Worm (Caenorhabditis elegans) whole organism, late embryonic: ENCODE data around the gene H04D03.4.
A peak's percentile ranks its signal among the peaks of the same experiment; 100 is the strongest.

Experiments used
- C08G9.2 ChIP-seq: sonication (generic microtip); optimal IDR thresholded peaks from 2 replicates; lab custom pipeline; 2016; ENCODE audit warnings: mild to moderate bottlenecking, missing genetic modification characterization, moderate library complexity, missing compliant biosample characterization
- F13H6.1 ChIP-seq: sonication (generic microtip); optimal IDR thresholded peaks from 2 replicates; lab custom pipeline; 2016; ENCODE audit warnings: missing genetic modification characterization, missing compliant biosample characterization
- K02D7.2 ChIP-seq: sonication (generic microtip); optimal IDR thresholded peaks from 2 replicates; lab custom pipeline; 2017; ENCODE audit warnings: mild to moderate bottlenecking, missing genetic modification characterization, missing compliant biosample characterization
- K09A11.1 ChIP-seq: sonication (generic microtip); optimal IDR thresholded peaks from 2 replicates; lab custom pipeline; 2017; ENCODE audit warnings: antibody characterized with exemption, mild to moderate bottlenecking, missing genetic modification characterization, missing compliant biosample characterization; ENCODE audit not compliant: insufficient read depth
- T23F11.4 ChIP-seq: fragments of 200-800 bp; sonication (Bioruptor generic); optimal IDR thresholded peaks from 2 replicates; lab custom pipeline; 2018; ENCODE audit warnings: mild to moderate bottlenecking, missing genetic modification characterization, missing compliant biosample characterization
- Y22D7AL.16 ChIP-seq: sonication (generic microtip); optimal IDR thresholded peaks from 2 replicates; lab custom pipeline; 2016; ENCODE audit warnings: missing genetic modification characterization, missing compliant biosample characterization
- ahr-1 ChIP-seq: sonication (generic microtip); optimal IDR thresholded peaks from 2 replicates; lab custom pipeline; 2016; ENCODE audit warnings: missing genetic modification characterization, missing compliant biosample characterization
- ama-1 ChIP-seq: fragments of 150-350 bp; optimal IDR thresholded peaks from 2 replicates; lab custom pipeline; 2014
- ceh-2 ChIP-seq: sonication (generic microtip); optimal IDR thresholded peaks from 2 replicates; lab custom pipeline; 2016; ENCODE audit warnings: missing genotype, missing genetic modification characterization, missing compliant biosample characterization
- ceh-24 ChIP-seq: sonication (generic microtip); optimal IDR thresholded peaks from 2 replicates; lab custom pipeline; 2016; ENCODE audit warnings: mild to moderate bottlenecking, missing genetic modification characterization, missing compliant biosample characterization
- ceh-30 ChIP-seq: fragments of 150-350 bp; optimal IDR thresholded peaks from 2 replicates; lab custom pipeline; 2014; ENCODE audit warnings: missing biosample characterization, missing genetic modification characterization
- ceh-31 ChIP-seq: sonication (generic microtip); optimal IDR thresholded peaks from 2 replicates; lab custom pipeline; 2016; ENCODE audit warnings: missing genetic modification characterization, missing compliant biosample characterization
- ceh-45 ChIP-seq: fragments of 200-800 bp; sonication (Bioruptor generic); IDR thresholded peaks from 2 replicates; pipeline ENCODE4 v1.3.6; 2022; ENCODE audit warnings: missing genetic modification reagents, missing genetic modification characterization, missing compliant biosample characterization
- ceh-48 ChIP-seq: sonication (generic microtip); optimal IDR thresholded peaks from 2 replicates; lab custom pipeline; 2016; ENCODE audit warnings: missing genetic modification characterization, inconsistent platforms, missing compliant biosample characterization
- ceh-9 ChIP-seq: sonication (generic microtip); optimal IDR thresholded peaks from 2 replicates; lab custom pipeline; 2016; ENCODE audit warnings: mild to moderate bottlenecking, missing genetic modification characterization, inconsistent platforms, missing compliant biosample characterization
- che-1 ChIP-seq: sonication (generic microtip); optimal IDR thresholded peaks from 2 replicates; lab custom pipeline; 2016; ENCODE audit warnings: mild to moderate bottlenecking, missing genetic modification characterization, missing compliant biosample characterization
- dmd-4 ChIP-seq: sonication (generic microtip); optimal IDR thresholded peaks from 2 replicates; lab custom pipeline; 2016; ENCODE audit warnings: borderline replicate concordance, missing genetic modification characterization, missing compliant biosample characterization
- dve-1 ChIP-seq: sonication (generic microtip); optimal IDR thresholded peaks from 2 replicates; lab custom pipeline; 2017; ENCODE audit warnings: antibody characterized with exemption, mild to moderate bottlenecking, missing genetic modification characterization, missing compliant biosample characterization
- elt-2 ChIP-seq: sonication (generic microtip); optimal IDR thresholded peaks from 2 replicates; lab custom pipeline; 2016; ENCODE audit warnings: missing genetic modification reagents, missing genetic modification characterization, missing compliant biosample characterization
- ets-4 ChIP-seq: sonication (generic microtip); optimal IDR thresholded peaks from 2 replicates; lab custom pipeline; 2016; ENCODE audit warnings: missing genetic modification characterization, missing compliant biosample characterization
- eyg-1 ChIP-seq: sonication (generic microtip); optimal IDR thresholded peaks from 2 replicates; lab custom pipeline; 2016; ENCODE audit warnings: missing genotype, missing genetic modification characterization, missing compliant biosample characterization
- fax-1 ChIP-seq: sonication (generic microtip); optimal IDR thresholded peaks from 2 replicates; lab custom pipeline; 2016; ENCODE audit warnings: missing genotype, missing genetic modification characterization, missing compliant biosample characterization
- fkh-10 ChIP-seq: fragments of 150-350 bp; optimal IDR thresholded peaks from 2 replicates; lab custom pipeline; 2014; ENCODE audit warnings: missing biosample characterization, missing genetic modification reagents, missing genetic modification characterization
- fkh-6 ChIP-seq: sonication (generic microtip); optimal IDR thresholded peaks from 2 replicates; lab custom pipeline; 2016; ENCODE audit warnings: missing genetic modification characterization, missing compliant biosample characterization
- gmeb-2 ChIP-seq: sonication (generic microtip); optimal IDR thresholded peaks from 2 replicates; lab custom pipeline; 2016; ENCODE audit warnings: missing genetic modification characterization, inconsistent platforms, missing compliant biosample characterization
- hlh-13 ChIP-seq: fragments of 200-800 bp; sonication (Bioruptor generic); optimal IDR thresholded peaks from 2 replicates; lab custom pipeline; 2018; ENCODE audit warnings: mild to moderate bottlenecking, missing genetic modification characterization, missing compliant biosample characterization
- hlh-15 ChIP-seq: sonication (generic microtip); optimal IDR thresholded peaks from 2 replicates; lab custom pipeline; 2016; ENCODE audit warnings: missing genetic modification characterization, missing compliant biosample characterization
- hlh-30 ChIP-seq: sonication (generic microtip); optimal IDR thresholded peaks from 2 replicates; lab custom pipeline; 2017; ENCODE audit warnings: antibody characterized with exemption, missing genetic modification characterization, missing compliant biosample characterization; ENCODE audit not compliant: insufficient read depth
- hlh-6 ChIP-seq: sonication (generic microtip); optimal IDR thresholded peaks from 2 replicates; lab custom pipeline; 2016; ENCODE audit warnings: missing genotype, missing genetic modification characterization, missing compliant biosample characterization
- hlh-8 ChIP-seq: sonication (generic microtip); optimal IDR thresholded peaks from 2 replicates; lab custom pipeline; 2016; ENCODE audit warnings: missing genotype, missing genetic modification characterization, missing compliant biosample characterization
- lim-6 ChIP-seq: sonication (generic microtip); optimal IDR thresholded peaks from 2 replicates; lab custom pipeline; 2016; ENCODE audit warnings: missing genetic modification characterization, missing compliant biosample characterization
- madf-2 ChIP-seq: sonication (generic microtip); optimal IDR thresholded peaks from 2 replicates; lab custom pipeline; 2017; ENCODE audit warnings: missing genetic modification characterization, missing compliant biosample characterization
- mec-3 ChIP-seq: sonication (generic microtip); optimal IDR thresholded peaks from 2 replicates; lab custom pipeline; 2016; ENCODE audit warnings: borderline replicate concordance, missing genetic modification characterization, missing compliant biosample characterization
- nfya-1 ChIP-seq: sonication (generic microtip); optimal IDR thresholded peaks from 2 replicates; lab custom pipeline; 2017; ENCODE audit warnings: missing genetic modification characterization, mild to moderate bottlenecking, missing compliant biosample characterization, antibody characterized with exemption, moderate library complexity
- nhr-11 ChIP-seq: fragments of 150-350 bp; optimal IDR thresholded peaks from 2 replicates; lab custom pipeline; 2014; ENCODE audit warnings: missing biosample characterization, missing genetic modification characterization
- odd-2 ChIP-seq: sonication (generic microtip); optimal IDR thresholded peaks from 2 replicates; lab custom pipeline; 2017; ENCODE audit warnings: antibody characterized with exemption, mild to moderate bottlenecking, missing genetic modification characterization, missing compliant biosample characterization
- pat-9 ChIP-seq: fragments of 200-800 bp; sonication (Bioruptor generic); optimal IDR thresholded peaks from 2 replicates; lab custom pipeline; 2018; ENCODE audit warnings: mild to moderate bottlenecking, missing genetic modification characterization, moderate library complexity, missing compliant biosample characterization
- pha-2 ChIP-seq: sonication (generic microtip); optimal IDR thresholded peaks from 2 replicates; lab custom pipeline; 2017; ENCODE audit warnings: mild to moderate bottlenecking, missing genetic modification characterization, missing compliant biosample characterization
- pha-4 ChIP-seq: fragments of 150-350 bp; optimal IDR thresholded peaks from 2 replicates; lab custom pipeline; 2018; ENCODE audit warnings: missing biosample characterization, missing genetic modification reagents, missing genetic modification characterization
- pqm-1 ChIP-seq: sonication (generic microtip); optimal IDR thresholded peaks from 2 replicates; lab custom pipeline; 2016; ENCODE audit warnings: missing genetic modification characterization, missing compliant biosample characterization
- pros-1 ChIP-seq: fragments of 150-350 bp; optimal IDR thresholded peaks from 2 replicates; lab custom pipeline; 2014; ENCODE audit warnings: missing biosample characterization, missing genetic modification reagents, missing genetic modification characterization
- rnt-1 ChIP-seq: sonication (generic microtip); optimal IDR thresholded peaks from 2 replicates; lab custom pipeline; 2016; ENCODE audit warnings: missing genetic modification characterization, missing compliant biosample characterization
- syd-9 ChIP-seq: sonication (generic microtip); optimal IDR thresholded peaks from 2 replicates; lab custom pipeline; 2016; ENCODE audit warnings: mild to moderate bottlenecking, missing genetic modification characterization, moderate library complexity, missing compliant biosample characterization
- unc-3 ChIP-seq, 2 experiments: fragments of 200-800 bp in 1 of 2; sonication (Bioruptor generic) in 1 of 2; sonication (generic microtip) in 1 of 2; conservative IDR thresholded peaks in 1 of 2; optimal IDR thresholded peaks in 1 of 2; 2 replicates each; pipeline versions ENCODE4 v1.3.6 to Lab custom; 2016 to 2022; ENCODE audit warnings: missing compliant biosample characterization in 2 of 2, missing genetic modification characterization in 2 of 2, missing genetic modification reagents in 1 of 2
- unc-55 ChIP-seq: sonication (generic microtip); optimal IDR thresholded peaks from 2 replicates; lab custom pipeline; 2017; ENCODE audit warnings: missing biosample characterization, missing genetic modification reagents, missing genetic modification characterization
- unc-86 ChIP-seq: sonication (generic microtip); optimal IDR thresholded peaks from 2 replicates; lab custom pipeline; 2016; ENCODE audit warnings: missing genetic modification characterization, missing compliant biosample characterization
- zip-5 ChIP-seq: sonication (generic microtip); optimal IDR thresholded peaks from 2 replicates; lab custom pipeline; 2016; ENCODE audit warnings: missing genetic modification characterization, missing compliant biosample characterization
- ztf-16 ChIP-seq: sonication (generic microtip); optimal IDR thresholded peaks from 2 replicates; lab custom pipeline; 2017; ENCODE audit warnings: missing genetic modification characterization, missing compliant biosample characterization

Gene H04D03.4

DNA sequence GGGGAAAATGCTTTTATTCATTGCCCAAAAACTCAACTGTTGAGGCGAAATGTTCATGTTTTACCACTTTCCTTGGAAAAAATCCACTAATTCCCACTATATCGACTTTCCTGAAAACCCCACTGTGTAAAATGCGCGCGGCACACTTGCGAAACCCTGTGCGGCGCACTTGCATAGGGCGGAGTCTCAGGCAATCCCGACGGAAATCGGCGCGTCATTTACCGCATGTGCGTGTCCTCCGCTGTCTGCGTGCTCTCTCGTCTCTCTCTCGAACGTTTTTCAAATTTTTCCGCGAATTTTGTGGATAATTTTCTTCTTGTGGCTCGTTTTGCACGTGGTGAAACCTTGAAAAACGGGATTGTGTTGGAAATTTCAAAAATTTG is 10.2 kb upstream of the H04D03.4 start, which contains the start of gene atx-2 (continued):
- TF ChIP-seq syd-9 (tag; lab: Kevin White, UChicago) (peak; percentile 98), pha-2 (tag; lab: Kevin White, UChicago) (peak; percentile 97), nhr-11 (tag; lab: Kevin White, UChicago) (peak; percentile 81), hlh-30 (tag; lab: Kevin White, UChicago) (peak; percentile 74), ets-4 (peak; percentile 86), Y22D7AL.16 (peak; percentile 93), gmeb-2 (peak; percentile 98), ceh-9 (tag; lab: Kevin White, UChicago) (peak; percentile 87), dmd-4 (tag; lab: Kevin White, UChicago) (peak; percentile 97), hlh-8 (tag; lab: Kevin White, UChicago) (peak; percentile 99), pat-9 (tag; lab: Kevin White, UChicago) (peak; percentile 98), ztf-16 (tag; lab: Kevin White, UChicago) (peak; percentile 98), fkh-10 (peak; percentile 93), dve-1 (peak; percentile 78), pha-4 (no peak), madf-2 (tag; lab: Kevin White, UChicago) (peak; percentile 96), pros-1 (tag; lab: Kevin White, UChicago) (peak; percentile 22), K02D7.2 (tag; lab: Kevin White, UChicago) (peak; percentile 98), che-1 (tag; lab: Kevin White, UChicago) (peak; percentile 93), ceh-31 (tag; lab: Kevin White, UChicago) (peak; percentile 99), zip-5 (tag; lab: Kevin White, UChicago) (peak; percentile 95), unc-55 (GFP tag; lab: Kevin White, UChicago) (peak; percentile 48), ahr-1 (tag; lab: Kevin White, UChicago) (peak; percentile 99), ama-1 (lab: Kevin White, UChicago) (no peak), T23F11.4 (GFP tag; lab: Kevin White, UChicago) (peak; percentile 97), ceh-2 (tag; lab: Kevin White, UChicago) (peak; percentile 97), unc-3 (GFP tag; conservative IDR thresholded peaks at IDR 0.05; lab: Robert Waterston, UW) (peak; percentile 98), unc-3 (tag; optimal IDR thresholded peaks at IDR 0.05; lab: Kevin White, UChicago) (peak; percentile 99)

DNA sequence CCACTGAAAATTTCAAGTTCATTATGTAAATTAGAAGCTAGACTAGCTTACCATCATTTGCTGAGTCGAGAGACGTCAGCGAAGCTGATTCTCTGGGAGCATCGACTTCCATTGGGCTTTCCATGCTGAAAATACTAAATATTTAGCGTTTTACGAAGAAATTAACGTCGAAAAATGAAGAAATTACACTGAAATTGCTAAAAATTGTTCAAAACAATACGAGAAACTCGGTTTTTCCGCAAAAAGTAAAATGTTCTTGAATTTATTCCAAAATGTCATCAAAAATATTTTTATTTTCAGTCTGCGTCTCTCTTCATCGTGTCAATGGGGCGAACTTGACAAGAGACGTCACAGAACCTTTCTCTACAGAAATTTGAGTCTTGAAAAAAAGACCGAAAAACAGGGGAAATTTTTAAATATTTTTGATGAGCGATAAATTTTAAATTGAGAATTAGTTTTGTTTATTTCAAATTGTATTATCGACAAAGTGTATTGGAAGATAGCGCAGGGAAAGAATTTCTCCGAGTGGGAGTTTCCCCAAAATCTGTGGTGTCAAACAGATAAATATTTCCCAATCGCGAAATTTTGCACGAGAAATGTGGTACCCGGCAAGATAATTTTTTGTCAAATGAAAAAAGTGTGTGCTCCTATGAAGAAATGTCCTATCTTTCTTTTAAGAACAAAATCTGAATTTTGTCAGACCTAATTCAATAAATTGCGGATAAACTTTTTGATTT is 9.7 kb upstream of the H04D03.4 start, which contains the start of gene ecps-1:
Gene ecps-1 (minus strand): TSS at position 125 of the 737 bp plus-strand sequence.
- TF ChIP-seq F13H6.1 (tag; lab: Kevin White, UChicago) (peak; percentile 22), hlh-15 (tag; lab: Kevin White, UChicago) (peak; percentile 21), C08G9.2 (tag; lab: Kevin White, UChicago) (peak; percentile 97), hlh-13 (GFP tag; lab: Kevin White, UChicago) (no peak), elt-2 (tag; lab: Kevin White, UChicago) (no peak), dmd-4 (tag; lab: Kevin White, UChicago) (peak; percentile 28), lim-6 (tag; lab: Kevin White, UChicago) (peak; percentile 90), odd-2 (no peak), K09A11.1 (no peak), mec-3 (tag; lab: Kevin White, UChicago) (no peak), syd-9 (tag; lab: Kevin White, UChicago) (no peak), ceh-31 (tag; lab: Kevin White, UChicago) (peak; percentile 99), ztf-16 (tag; lab: Kevin White, UChicago) (peak; percentile 42), ceh-9 (tag; lab: Kevin White, UChicago) (no peak), ceh-30 (tag; lab: Kevin White, UChicago) (peak; percentile 21), madf-2 (tag; lab: Kevin White, UChicago) (no peak), fkh-6 (tag; lab: Kevin White, UChicago) (peak; percentile 39), pqm-1 (tag; lab: Kevin White, UChicago) (peak; percentile 70), ceh-2 (tag; lab: Kevin White, UChicago) (peak; percentile 87), nfya-1 (tag; lab: Kevin White, UChicago) (peak; percentile 67), fax-1 (tag; lab: Kevin White, UChicago) (peak; percentile 88), ahr-1 (tag; lab: Kevin White, UChicago) (peak; percentile 45), ceh-24 (tag; lab: Kevin White, UChicago) (no peak), dve-1 (peak; percentile 23), eyg-1 (tag; lab: Kevin White, UChicago) (no peak), T23F11.4 (GFP tag; lab: Kevin White, UChicago) (no peak), unc-86 (tag; lab: Kevin White, UChicago) (peak; percentile 56), hlh-6 (no peak), ets-4 (peak; percentile 94), rnt-1 (peak; percentile 94), ceh-45 (GFP tag; lab: Robert Waterston, UW) (0 out of 2 replicates have a peak, but pooled peaks have one; percentile 32), ceh-48 (tag; lab: Kevin White, UChicago) (peak; percentile 8)
